Worm (Caenorhabditis elegans): Measurements from ENCODE around the gene ZK688.12.

Gene ZK688.12

DNA sequence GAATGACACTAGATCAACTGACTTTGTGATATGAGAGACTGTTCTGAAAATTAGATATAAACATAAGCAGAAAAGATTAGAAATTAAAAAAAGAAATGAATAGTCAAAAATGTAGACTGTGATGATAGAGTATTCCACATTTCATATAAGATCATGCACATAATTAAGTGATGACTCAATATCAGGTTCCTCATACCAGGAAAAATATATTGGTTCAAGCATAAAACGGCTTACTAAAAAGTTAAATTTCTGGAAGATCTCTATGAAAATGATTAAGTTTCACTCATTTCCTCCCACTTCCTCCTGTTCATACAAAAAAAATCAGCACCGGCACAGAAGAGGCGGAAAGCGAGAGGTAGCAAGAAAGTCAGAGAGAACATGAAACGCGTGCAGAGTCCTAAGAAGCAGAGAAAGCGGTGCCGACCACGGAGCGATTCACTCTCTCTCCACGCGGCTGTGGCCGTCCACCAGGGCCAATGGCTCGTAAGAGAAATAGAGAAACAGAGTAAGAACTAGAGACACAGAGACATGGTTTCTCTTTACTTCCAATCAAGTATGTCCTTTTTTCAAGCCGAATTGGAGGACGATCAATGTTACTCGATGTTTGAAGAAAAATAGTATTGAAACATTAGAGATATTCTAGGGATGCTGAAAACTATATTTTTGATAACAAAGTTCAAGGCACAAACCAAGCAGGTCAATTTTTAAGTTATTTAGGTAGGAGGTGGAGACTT, 21.6 kb downstream of the ZK688.12 start, which contains the start of the genes ZK688.5 and fahd-1 (continued):
- TF ChIP-seq nhr-237 (tag; optimal IDR thresholded peaks at IDR 0.05) (no peak), C34F6.9 (tag; optimal IDR thresholded peaks at IDR 0.05) (peak; percentile 87), crh-2 (tag; optimal IDR thresholded peaks at IDR 0.05) (peak; percentile 85), nhr-21 (tag; optimal IDR thresholded peaks at IDR 0.05) (peak; percentile 77), lsy-2 (tag; optimal IDR thresholded peaks at IDR 0.05) (peak; percentile 60 to 69), ceh-16 (tag; optimal IDR thresholded peaks at IDR 0.05) (no peak), mdl-1 (tag; optimal IDR thresholded peaks at IDR 0.05) (peak; percentile 52 to 80), nhr-25 (tag; optimal IDR thresholded peaks at IDR 0.05) (peak; percentile 88)

DNA sequence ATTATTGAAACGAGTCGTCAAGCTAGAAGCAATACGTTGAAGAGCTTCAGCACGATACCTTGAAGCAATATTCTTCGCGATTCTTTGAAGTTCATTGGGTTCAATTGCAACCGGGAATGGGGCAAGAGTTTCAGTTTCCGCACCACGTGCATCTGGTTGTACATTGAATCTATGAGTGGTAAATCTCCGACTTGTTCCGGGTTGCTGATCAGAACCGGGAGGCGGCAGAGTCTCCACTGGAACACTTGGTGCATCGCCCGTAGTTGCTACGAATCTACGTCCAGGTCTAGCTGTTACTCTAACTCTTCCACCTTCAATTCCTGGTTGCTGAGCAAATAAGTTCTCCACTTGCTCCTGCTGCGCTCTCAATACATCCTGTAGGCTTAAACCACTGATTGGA, 24.4 kb downstream of the ZK688.12 start:
- TF ChIP-seq crh-2 (tag; optimal IDR thresholded peaks at IDR 0.05), result no peak
- no peak for TF ChIP-seq R02D3.7 (tag; optimal IDR thresholded peaks at IDR 0.05)
- TF ChIP-seq lin-11 (tag; optimal IDR thresholded peaks at IDR 0.05), result no peak
- TF ChIP-seq unc-39 (tag; optimal IDR thresholded peaks at IDR 0.05), result no peak
- TF ChIP-seq Y55F3AM.14 (GFP tag; optimal IDR thresholded peaks at IDR 0.05), result no peak
- no peak for TF ChIP-seq mbf-1 (tag; optimal IDR thresholded peaks at IDR 0.05)
- no peak for TF ChIP-seq ama-1 (optimal IDR thresholded peaks at IDR 0.05)
- no peak for TF ChIP-seq C34F6.9 (tag; optimal IDR thresholded peaks at IDR 0.05)
- TF ChIP-seq lin-13 (GFP tag; optimal IDR thresholded peaks at IDR 0.05), result no peak
- TF ChIP-seq nhr-6 (tag; optimal IDR thresholded peaks at IDR 0.05), result no peak
- TF ChIP-seq elt-1 (tag; optimal IDR thresholded peaks at IDR 0.05), result no peak
- TF ChIP-seq ZK546.5 (tag; optimal IDR thresholded peaks at IDR 0.05), result no peak
- no peak for TF ChIP-seq lin-39 (tag; optimal IDR thresholded peaks at IDR 0.05)
- no peak for TF ChIP-seq sma-3 (GFP tag; optimal IDR thresholded peaks at IDR 0.05)
- TF ChIP-seq elt-3 (tag; optimal IDR thresholded peaks at IDR 0.05), result no peak
- TF ChIP-seq peb-1 (tag; optimal IDR thresholded peaks at IDR 0.05), result no peak

DNA sequence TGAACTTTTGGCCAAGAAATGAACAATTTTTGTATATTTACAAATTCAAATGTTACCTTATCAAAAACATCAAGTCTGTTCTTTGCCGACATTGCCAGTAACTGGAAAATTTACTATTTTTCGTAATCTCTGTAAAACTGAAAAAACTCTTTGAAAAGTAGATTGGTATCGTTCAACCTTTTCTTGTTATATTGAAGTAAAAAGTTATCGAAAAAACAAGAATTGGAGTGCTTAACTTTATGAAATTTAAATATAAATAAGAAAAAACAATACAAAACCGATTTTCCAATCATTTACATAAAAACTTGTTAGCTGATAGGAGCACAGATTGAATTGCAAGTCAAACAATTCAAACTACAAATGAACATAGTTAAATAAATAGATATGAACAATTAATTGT, 28.5 kb downstream of the ZK688.12 start, which contains the start of gene ZK688.11:
Gene ZK688.11, minus strand, starts transcription at position 101 of the 400 bp plus-strand sequence.
- TF ChIP-seq nhr-6 (tag; optimal IDR thresholded peaks at IDR 0.05) (no peak), dmd-4 (tag; optimal IDR thresholded peaks at IDR 0.05) (no peak), fos-1 (tag; optimal IDR thresholded peaks at IDR 0.05) (no peak), aly-2 (tag; optimal IDR thresholded peaks at IDR 0.05) (no peak), egl-27 (tag; optimal IDR thresholded peaks at IDR 0.05) (no peak), lin-11 (tag; optimal IDR thresholded peaks at IDR 0.05) (no peak), gmeb-1 (tag; optimal IDR thresholded peaks at IDR 0.05) (no peak), ztf-11 (tag; optimal IDR thresholded peaks at IDR 0.05) (no peak), mbf-1 (tag; optimal IDR thresholded peaks at IDR 0.05) (no peak), lin-39 (tag; optimal IDR thresholded peaks at IDR 0.05) (no peak), ZK546.5 (tag; optimal IDR thresholded peaks at IDR 0.05) (no peak), alr-1 (tag; optimal IDR thresholded peaks at IDR 0.05) (no peak), ceh-82 (tag; optimal IDR thresholded peaks at IDR 0.05) (no peak), nhr-77 (tag; optimal IDR thresholded peaks at IDR 0.05) (no peak), nhr-12 (tag; optimal IDR thresholded peaks at IDR 0.05) (no peak), ceh-16 (tag; optimal IDR thresholded peaks at IDR 0.05) (no peak), nhr-23 (tag; optimal IDR thresholded peaks at IDR 0.05) (no peak), ama-1 (optimal IDR thresholded peaks at IDR 0.05) (no peak)

DNA sequence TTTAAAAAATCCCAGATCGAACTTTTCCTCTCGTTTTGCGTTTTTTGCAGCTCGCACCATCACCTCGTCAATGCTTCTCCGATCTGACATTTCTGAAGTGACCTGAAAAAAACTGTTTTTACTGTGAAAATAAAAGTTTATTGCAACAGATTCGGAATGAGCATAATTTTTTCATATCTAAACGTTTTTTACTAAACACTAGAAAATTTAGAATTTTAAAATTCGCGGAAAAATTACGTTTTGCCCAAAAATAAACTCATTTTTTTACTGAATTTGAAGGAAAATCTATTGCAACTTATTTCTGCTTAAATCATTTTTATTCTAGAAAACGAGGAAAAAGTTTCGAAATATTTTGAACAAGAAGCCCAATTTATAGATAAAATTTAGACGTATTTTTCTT, 30.5 kb downstream of the ZK688.12 start, which contains the start of gene ZK688.9:
Gene ZK688.9, minus strand, starts transcription at position 101 of the 400 bp plus-strand sequence.
- no peak for TF ChIP-seq nhr-11 (tag; optimal IDR thresholded peaks at IDR 0.05)
- no peak for TF ChIP-seq lin-11 (tag; optimal IDR thresholded peaks at IDR 0.05)
- TF ChIP-seq elt-3 (tag; optimal IDR thresholded peaks at IDR 0.05), result no peak
- TF ChIP-seq F13H6.1 (tag; optimal IDR thresholded peaks at IDR 0.05), result no peak
- TF ChIP-seq unc-62 (GFP tag; optimal IDR thresholded peaks at IDR 0.05), result no peak
- no peak for TF ChIP-seq nhr-129 (tag; optimal IDR thresholded peaks at IDR 0.05)
- no peak for TF ChIP-seq nhr-21 (tag; optimal IDR thresholded peaks at IDR 0.05)
- no peak for TF ChIP-seq blmp-1 (tag; optimal IDR thresholded peaks at IDR 0.05; ENCODE audit: insufficient read depth)
- TF ChIP-seq gmeb-1 (tag; optimal IDR thresholded peaks at IDR 0.05), result no peak
- no peak for TF ChIP-seq nhr-6 (tag; optimal IDR thresholded peaks at IDR 0.05)
- TF ChIP-seq lin-13 (GFP tag; optimal IDR thresholded peaks at IDR 0.05), result no peak
- no peak for TF ChIP-seq nhr-77 (tag; optimal IDR thresholded peaks at IDR 0.05)
- no peak for TF ChIP-seq zag-1 (tag; optimal IDR thresholded peaks at IDR 0.05)
- no peak for TF ChIP-seq crh-2 (tag; optimal IDR thresholded peaks at IDR 0.05)
- no peak for TF ChIP-seq nhr-12 (tag; optimal IDR thresholded peaks at IDR 0.05)

Data from whole organism, L2 larva.